Worm (Caenorhabditis elegans): ENCODE measurements around the gene C16D2.1.

C16D2.1 gene

ce11 chrII:9111471-9112016, 19.9 kb upstream of the C16D2.1 start:
- TF ChIP-seq nhr-71 (tag; optimal IDR thresholded peaks at IDR 0.05) (peak; percentile 27), nhr-90 (tag; optimal IDR thresholded peaks at IDR 0.05; ENCODE audit: poor library complexity) (no peak), lin-14 (GFP tag; optimal IDR thresholded peaks at IDR 0.05) (peak; percentile 29), efl-1 (optimal IDR thresholded peaks at IDR 0.05) (no peak), efl-1 (GFP tag; optimal IDR thresholded peaks at IDR 0.05 in 1 of 2) (no peak), jun-1 (tag; optimal IDR thresholded peaks at IDR 0.05) (no peak)

ce11 chrII:9112851-9113250, 18.6 kb upstream of the C16D2.1 start, which contains the start of gene jun-1:
TSS of gene jun-1 (plus strand) at chrII:9113157.
- TF ChIP-seq hlh-4 (tag; optimal IDR thresholded peaks at IDR 0.05), result no peak
- TF ChIP-seq lin-39 (tag; optimal IDR thresholded peaks at IDR 0.05), result peak; percentile 29
- TF ChIP-seq nhr-19 (GFP tag; conservative IDR thresholded peaks at IDR 0.05), result peak; percentile 84
- peak; percentile 77 to 78 for TF ChIP-seq lin-35 (GFP tag; optimal IDR thresholded peaks at IDR 0.05)
- TF ChIP-seq elt-3 (tag; optimal IDR thresholded peaks at IDR 0.05), result peak in 3 of 6 experiments; percentile 48 to 93 (median 87)
- peak; percentile 24 for TF ChIP-seq zip-4 (GFP tag; optimal IDR thresholded peaks at IDR 0.05)
- no peak for TF ChIP-seq mef-2 (tag; optimal IDR thresholded peaks at IDR 0.05)
- TF ChIP-seq tlp-1 (tag; optimal IDR thresholded peaks at IDR 0.05), result no peak
- no peak for TF ChIP-seq pqm-1 (tag; optimal IDR thresholded peaks at IDR 0.05)
- peak; percentile 86 for TF ChIP-seq swsn-7 (tag; optimal IDR thresholded peaks at IDR 0.05)
- no peak for TF ChIP-seq skn-1 (tag; optimal IDR thresholded peaks at IDR 0.05)
- no peak for TF ChIP-seq ama-1 (optimal IDR thresholded peaks at IDR 0.05)
- no peak for TF ChIP-seq Y116A8C.19 (tag; optimal IDR thresholded peaks at IDR 0.05; ENCODE audit: borderline replicate concordance)
- TF ChIP-seq unc-130 (tag; optimal IDR thresholded peaks at IDR 0.05), result peak; percentile 36
- TF ChIP-seq nhr-47 (tag; optimal IDR thresholded peaks at IDR 0.05), result peak; percentile 85
- peak; percentile 74 for TF ChIP-seq irx-1 (tag; optimal IDR thresholded peaks at IDR 0.05)
- TF ChIP-seq lin-13 (GFP tag; optimal IDR thresholded peaks at IDR 0.05), result peak; percentile 77
- no peak for TF ChIP-seq ces-1 (GFP tag; optimal IDR thresholded peaks at IDR 0.05)
- no peak for TF ChIP-seq nhr-84 (tag; optimal IDR thresholded peaks at IDR 0.05)
- peak; percentile 96 for TF ChIP-seq nhr-20 (tag; optimal IDR thresholded peaks at IDR 0.05)
- TF ChIP-seq fos-1 (tag; optimal IDR thresholded peaks at IDR 0.05), result peak; percentile 100
- no peak for TF ChIP-seq F16B12.6 (tag; optimal IDR thresholded peaks at IDR 0.05)
- TF ChIP-seq lir-3 (tag; optimal IDR thresholded peaks at IDR 0.05; ENCODE audit: poor library complexity), result peak; percentile 60
- peak; percentile 53 for TF ChIP-seq unc-86 (tag; optimal IDR thresholded peaks at IDR 0.05)
- TF ChIP-seq zag-1 (tag; optimal IDR thresholded peaks at IDR 0.05), result no peak
- peak; percentile 98 for TF ChIP-seq nhr-85 (tag)
- peak; percentile 75 for TF ChIP-seq nhr-11 (tag; optimal IDR thresholded peaks at IDR 0.05)
- peak; percentile 55 to 86 for TF ChIP-seq egl-27 (tag; optimal IDR thresholded peaks at IDR 0.05)
- peak; percentile 92 for TF ChIP-seq nhr-237 (tag; optimal IDR thresholded peaks at IDR 0.05)
- TF ChIP-seq ets-5 (GFP tag; IDR thresholded peaks at IDR 0.05), result no peak
- TF ChIP-seq vab-15 (tag; optimal IDR thresholded peaks at IDR 0.05), result no peak
- 0 out of 2 replicates have a peak, but pooled peaks have one; percentile 42 for TF ChIP-seq mab-9 (GFP tag; IDR thresholded peaks at IDR 0.05)
- no peak for TF ChIP-seq pag-3 (tag; optimal IDR thresholded peaks at IDR 0.05; ENCODE audit: borderline replicate concordance, insufficient read depth)
- no peak for TF ChIP-seq C34B4.2 (tag; optimal IDR thresholded peaks at IDR 0.05)
- peak; percentile 96 for TF ChIP-seq nhr-77 (tag; optimal IDR thresholded peaks at IDR 0.05)
- TF ChIP-seq nhr-90 (tag; optimal IDR thresholded peaks at IDR 0.05; ENCODE audit: poor library complexity), result peak; percentile 80
- TF ChIP-seq dpl-1 (GFP tag; optimal IDR thresholded peaks at IDR 0.05), result peak; percentile 63 to 69 (median 66)
- no peak for TF ChIP-seq hlh-17 (GFP tag; optimal IDR thresholded peaks at IDR 0.05; ENCODE audit: borderline replicate concordance)
- TF ChIP-seq aha-1 (tag; optimal IDR thresholded peaks at IDR 0.05), result peak; percentile 14
- no peak for TF ChIP-seq elt-2 (tag; optimal IDR thresholded peaks at IDR 0.05)
- peak; percentile 65 for TF ChIP-seq xbp-1 (tag; optimal IDR thresholded peaks at IDR 0.05)
- TF ChIP-seq ceh-63 (GFP tag; optimal IDR thresholded peaks at IDR 0.05), result no peak
- TF ChIP-seq tbx-2 (tag; optimal IDR thresholded peaks at IDR 0.05), result peak; percentile 87
- no peak for TF ChIP-seq unc-98 (GFP tag; IDR thresholded peaks at IDR 0.05)
- TF ChIP-seq C04F5.9 (tag; optimal IDR thresholded peaks at IDR 0.05), result peak; percentile 39
- peak; percentile 76 for TF ChIP-seq blmp-1 (tag; optimal IDR thresholded peaks at IDR 0.05)

Data from whole organism, L1 larva.